Fruit fly (Drosophila melanogaster): ENCODE data around the gene prd1.

dm6 chr3R:11775207-11775606, 11.6 kb downstream of the prd1 start:
- TF ChIP-seq CG12605 (GFP tag; IDR thresholded peaks at IDR 0.05) (no peak), CG8301 (tag; optimal IDR thresholded peaks at IDR 0.05) (no peak), Ets98B (GFP tag; IDR thresholded peaks at IDR 0.05) (no peak), Snoo (tag; optimal IDR thresholded peaks at IDR 0.05) (no peak), CG13204 (GFP tag; optimal IDR thresholded peaks at IDR 0.05) (no peak), gl (tag; optimal IDR thresholded peaks at IDR 0.05) (no peak)
